Worm (Caenorhabditis elegans) whole organism, mixed stage, embryonic: ENCODE measurements around the gene dlc-1.

ENCODE experiments used
- bed-3 ChIP-seq: fragments of 200-800 bp; sonication (Bioruptor generic); optimal IDR thresholded peaks from 3 replicates; lab custom pipeline; 2018; ENCODE audit warnings: mild to moderate bottlenecking, missing genetic modification characterization, moderate library complexity, missing compliant biosample characterization
- blmp-1 ChIP-seq: fragments of 150-350 bp; optimal IDR thresholded peaks from 2 replicates; lab custom pipeline; 2014; ENCODE audit warnings: missing biosample characterization, missing genetic modification characterization
- ceh-39 ChIP-seq: fragments of 150-350 bp; optimal IDR thresholded peaks from 2 replicates; lab custom pipeline; 2014; ENCODE audit warnings: missing biosample characterization, missing genetic modification characterization
- ceh-43 ChIP-seq: fragments of 200-800 bp; sonication (Bioruptor generic); optimal IDR thresholded peaks from 2 replicates; lab custom pipeline; 2018; ENCODE audit warnings: mild to moderate bottlenecking, missing genetic modification characterization, moderate library complexity, missing compliant biosample characterization
- ceh-83 ChIP-seq: fragments of 200-800 bp; sonication (Bioruptor generic); optimal IDR thresholded peaks from 2 replicates; lab custom pipeline; 2018; ENCODE audit warnings: mild to moderate bottlenecking, missing genetic modification characterization, missing compliant biosample characterization
- ces-1 ChIP-seq: fragments of 150-350 bp; optimal IDR thresholded peaks from 2 replicates; lab custom pipeline; 2014; ENCODE audit warnings: missing biosample characterization, missing genetic modification reagents, missing genetic modification characterization
- drap-1 ChIP-seq: fragments of 200-800 bp; sonication (Bioruptor generic); optimal IDR thresholded peaks from 3 replicates; lab custom pipeline; 2018; ENCODE audit warnings: mild to moderate bottlenecking, missing genetic modification characterization, missing compliant biosample characterization
- elt-1 ChIP-seq: sonication (generic microtip); optimal IDR thresholded peaks from 2 replicates; lab custom pipeline; 2017; ENCODE audit warnings: missing genetic modification characterization, mild to moderate bottlenecking, missing compliant biosample characterization, antibody characterized with exemption, moderate library complexity, borderline replicate concordance; ENCODE audit not compliant: insufficient read depth
- elt-3 ChIP-seq: fragments of 150-350 bp; optimal IDR thresholded peaks from 2 replicates; lab custom pipeline; 2014; ENCODE audit warnings: missing biosample characterization, missing genetic modification characterization
- ham-2 ChIP-seq: fragments of 200-800 bp; sonication (Bioruptor generic); optimal IDR thresholded peaks from 2 replicates; lab custom pipeline; 2018; ENCODE audit warnings: mild to moderate bottlenecking, missing genetic modification characterization, missing compliant biosample characterization
- lin-13 ChIP-seq: fragments of 150-350 bp; optimal IDR thresholded peaks from 2 replicates; lab custom pipeline; 2014; ENCODE audit warnings: missing biosample characterization, missing genetic modification characterization
- lin-32 ChIP-seq: fragments of 200-800 bp; sonication (Bioruptor generic); optimal IDR thresholded peaks from 2 replicates; lab custom pipeline; 2018; ENCODE audit warnings: mild to moderate bottlenecking, missing genetic modification characterization, missing compliant biosample characterization
- lsy-2 ChIP-seq: fragments of 150-350 bp; optimal IDR thresholded peaks from 2 replicates; lab custom pipeline; 2014; ENCODE audit warnings: missing biosample characterization, missing genetic modification characterization
- mab-5 ChIP-seq: fragments of 150-350 bp; optimal IDR thresholded peaks from 2 replicates; lab custom pipeline; 2014; ENCODE audit warnings: missing biosample characterization, missing genetic modification characterization
- mep-1 ChIP-seq: fragments of 150-350 bp; optimal IDR thresholded peaks from 2 replicates; lab custom pipeline; 2017; ENCODE audit warnings: missing biosample characterization, missing genetic modification reagents, missing genetic modification characterization, inconsistent platforms
- mls-2 ChIP-seq: sonication (generic microtip); optimal IDR thresholded peaks from 2 replicates; lab custom pipeline; 2016; ENCODE audit warnings: mild to moderate bottlenecking, missing genetic modification characterization, moderate library complexity, missing compliant biosample characterization
- nhr-12 ChIP-seq: fragments of 150-350 bp; optimal IDR thresholded peaks from 2 replicates; lab custom pipeline; 2014; ENCODE audit warnings: missing biosample characterization, missing genetic modification characterization
- nhr-2 ChIP-seq: fragments of 150-350 bp; optimal IDR thresholded peaks from 2 replicates; lab custom pipeline; 2014; ENCODE audit warnings: missing biosample characterization, missing genetic modification characterization
- nhr-237 ChIP-seq: fragments of 150-350 bp; optimal IDR thresholded peaks from 2 replicates; lab custom pipeline; 2014; ENCODE audit warnings: missing biosample characterization, missing genetic modification characterization
- nhr-28 ChIP-seq: fragments of 150-350 bp; optimal IDR thresholded peaks from 2 replicates; lab custom pipeline; 2014; ENCODE audit warnings: missing biosample characterization, missing genetic modification characterization
- nhr-76 ChIP-seq: sonication (generic microtip); optimal IDR thresholded peaks from 2 replicates; lab custom pipeline; 2017; ENCODE audit warnings: missing biosample characterization, missing genetic modification characterization
- pha-4 ChIP-seq: fragments of 150-350 bp; optimal IDR thresholded peaks from 2 replicates; lab custom pipeline; 2018; ENCODE audit warnings: missing biosample characterization, missing genetic modification reagents, missing genetic modification characterization
- sem-2 ChIP-seq: fragments of 200-800 bp; sonication (Bioruptor generic); optimal IDR thresholded peaks from 2 replicates; lab custom pipeline; 2018; ENCODE audit warnings: mild to moderate bottlenecking, missing genetic modification characterization, missing compliant biosample characterization
- snpc-4 ChIP-seq: fragments of 150-350 bp; optimal IDR thresholded peaks from 2 replicates; lab custom pipeline; 2014; ENCODE audit warnings: missing biosample characterization, missing genetic modification characterization
- sptf-1 ChIP-seq: sonication (generic microtip); optimal IDR thresholded peaks from 2 replicates; lab custom pipeline; 2017; ENCODE audit warnings: mild to moderate bottlenecking, missing genetic modification characterization, moderate library complexity, missing compliant biosample characterization
- tbx-8 ChIP-seq: fragments of 200-800 bp; sonication (Bioruptor generic); optimal IDR thresholded peaks from 2 replicates; lab custom pipeline; 2018; ENCODE audit warnings: mild to moderate bottlenecking, missing genetic modification characterization, moderate library complexity, missing compliant biosample characterization
- unc-120 ChIP-seq: sonication (generic microtip); optimal IDR thresholded peaks from 2 replicates; lab custom pipeline; 2017; ENCODE audit warnings: missing genetic modification characterization, missing compliant biosample characterization; ENCODE audit not compliant: poor library complexity, severe bottlenecking
- unc-39 ChIP-seq: fragments of 150-350 bp; optimal IDR thresholded peaks from 2 replicates; lab custom pipeline; 2014; ENCODE audit warnings: missing biosample characterization, missing genetic modification characterization
- unc-62 ChIP-seq: fragments of 150-350 bp; optimal IDR thresholded peaks from 2 replicates; lab custom pipeline; 2014; ENCODE audit warnings: missing biosample characterization, missing genetic modification reagents, missing genetic modification characterization
- zip-8 ChIP-seq: fragments of 150-350 bp; optimal IDR thresholded peaks from 2 replicates; lab custom pipeline; 2014; ENCODE audit warnings: missing biosample characterization, missing genetic modification characterization
- ztf-11 ChIP-seq: fragments of 150-350 bp; optimal IDR thresholded peaks from 2 replicates; lab custom pipeline; 2014; ENCODE audit warnings: missing biosample characterization, missing genetic modification characterization

Gene dlc-1

DNA sequence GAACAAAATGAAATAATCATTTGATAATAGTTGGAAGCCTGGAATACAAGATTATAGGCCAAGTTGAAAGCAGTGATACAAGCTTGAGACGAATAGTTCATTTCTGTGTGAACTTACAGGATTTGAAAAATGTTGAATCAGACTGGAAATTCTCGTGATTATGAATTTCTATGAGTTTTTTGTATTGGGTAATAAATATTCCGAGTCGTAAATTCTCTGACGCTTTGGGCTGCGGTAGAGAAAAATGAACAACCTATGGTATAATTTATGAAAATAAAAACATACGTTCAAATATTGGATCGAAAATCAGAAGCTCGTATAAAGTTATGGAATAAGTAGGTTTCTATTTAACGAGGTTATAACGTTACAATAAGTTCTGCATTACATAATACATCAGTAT, 29.2 kb upstream of the dlc-1 start, which contains the start of gene srb-11:
Gene srb-11 (minus strand): TSS at position 101 of the 400 bp plus-strand sequence.
- no peak for TF ChIP-seq unc-39 (tag; lab: Kevin White, UChicago)
- TF ChIP-seq pha-4 (tag; lab: Kevin White, UChicago), result no peak
- TF ChIP-seq nhr-28 (tag; lab: Kevin White, UChicago), result no peak
- no peak for TF ChIP-seq nhr-12 (tag; lab: Kevin White, UChicago)
- TF ChIP-seq sptf-1 (tag; lab: Kevin White, UChicago), result no peak
- no peak for TF ChIP-seq snpc-4 (tag; lab: Kevin White, UChicago)
- TF ChIP-seq ztf-11 (tag; lab: Kevin White, UChicago), result no peak
- no peak for TF ChIP-seq ham-2 (GFP tag; lab: Kevin White, UChicago)
- no peak for TF ChIP-seq mab-5
- no peak for TF ChIP-seq elt-3 (tag; lab: Kevin White, UChicago)

- TF ChIP-seq zip-8 (tag; lab: Kevin White, UChicago) (no peak), ceh-39 (tag; lab: Kevin White, UChicago) (no peak), drap-1 (GFP tag; lab: Kevin White, UChicago) (no peak), tbx-8 (no peak), mab-5 (no peak), bed-3 (no peak), sptf-1 (tag; lab: Kevin White, UChicago) (no peak), mls-2 (tag; lab: Kevin White, UChicago) (no peak), nhr-12 (tag; lab: Kevin White, UChicago) (no peak), unc-120 (no peak), ztf-11 (tag; lab: Kevin White, UChicago) (no peak), nhr-28 (tag; lab: Kevin White, UChicago) (no peak), lin-13 (tag; lab: Kevin White, UChicago) (no peak), ham-2 (GFP tag; lab: Kevin White, UChicago) (no peak), lsy-2 (no peak), blmp-1 (tag; lab: Kevin White, UChicago) (no peak), nhr-237 (tag; lab: Kevin White, UChicago) (no peak), elt-1 (tag; lab: Kevin White, UChicago) (no peak)
- TF ChIP-seq, all 35 proteins: peak for 0
These were observed 27.4 kb upstream of the dlc-1 start for ce11 chrIII:6490989-6491388.

DNA sequence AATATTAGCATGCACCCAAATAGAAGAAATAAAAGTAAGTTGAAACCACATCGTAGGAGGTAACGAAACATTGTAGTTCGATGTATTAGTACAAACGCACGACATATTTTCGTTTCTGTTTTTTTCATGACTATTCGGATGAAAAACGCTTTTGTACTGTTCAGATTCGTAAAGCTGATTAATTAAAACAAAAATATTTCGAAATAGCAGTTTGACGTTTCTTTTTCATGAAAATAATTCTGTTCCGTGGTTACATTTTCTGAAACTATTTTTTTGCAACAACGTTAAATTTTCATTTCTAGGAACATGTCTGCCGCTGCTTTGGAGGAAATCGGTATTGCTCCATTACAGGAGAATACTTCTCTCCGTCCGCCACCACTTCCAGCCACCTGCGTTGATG, 25.9 kb upstream of the dlc-1 start, which contains the start of gene rpt-3:
Gene rpt-3 (plus strand): TSS at position 301 of the 400 bp plus-strand sequence.
- TF ChIP-seq blmp-1 (tag; lab: Kevin White, UChicago) (no peak), ceh-43 (GFP tag; lab: Kevin White, UChicago) (no peak), ztf-11 (tag; lab: Kevin White, UChicago) (no peak), mls-2 (tag; lab: Kevin White, UChicago) (no peak), unc-120 (no peak), sem-2 (GFP tag; lab: Kevin White, UChicago) (no peak), nhr-2 (no peak), unc-39 (tag; lab: Kevin White, UChicago) (no peak), nhr-76 (tag; lab: Kevin White, UChicago) (no peak), unc-62 (GFP tag; lab: Kevin White, UChicago) (no peak), lin-32 (no peak), nhr-12 (tag; lab: Kevin White, UChicago) (no peak)
- TF ChIP-seq, all 35 proteins: peak for 0

DNA sequence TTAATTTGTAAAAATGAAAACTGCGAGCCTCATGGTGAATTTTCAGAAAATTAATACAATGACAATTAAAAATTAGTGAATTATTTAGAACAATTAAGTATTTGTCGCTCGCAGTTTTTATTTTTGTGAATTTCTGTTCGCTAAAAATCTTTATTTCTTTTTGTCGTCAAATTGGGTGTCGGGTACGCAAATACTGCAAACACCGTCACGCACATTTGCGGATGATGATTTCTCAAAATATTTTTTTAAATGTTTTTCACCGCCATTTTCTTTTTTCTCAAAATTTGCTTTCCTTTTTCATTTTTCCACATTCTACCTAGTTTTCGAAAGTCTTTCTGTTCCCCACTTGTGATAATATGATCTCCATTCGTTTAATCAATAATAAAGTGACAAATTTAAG, 25.3 kb upstream of the dlc-1 start:
- peak; percentile 39 for TF ChIP-seq mep-1
- TF ChIP-seq ces-1, result peak; percentile 37
- no peak for TF ChIP-seq sptf-1 (tag; lab: Kevin White, UChicago)
- TF ChIP-seq ceh-43 (GFP tag; lab: Kevin White, UChicago), result peak; percentile 62
- no peak for TF ChIP-seq ceh-83 (GFP tag; lab: Kevin White, UChicago)
- peak; percentile 2 for TF ChIP-seq nhr-237 (tag; lab: Kevin White, UChicago)
- peak; percentile 30 for TF ChIP-seq lsy-2
- TF ChIP-seq, all 35 proteins: peak for 5

ce11 chrIII:6482918-6483317, 19.3 kb upstream of the dlc-1 start, which contains the start of gene chtb-2:
TSS of gene chtb-2 (plus strand) at chrIII:6483218.
- TF ChIP-seq lsy-2 (no peak), nhr-76 (tag; lab: Kevin White, UChicago) (no peak), ceh-39 (tag; lab: Kevin White, UChicago) (no peak), snpc-4 (tag; lab: Kevin White, UChicago) (no peak), nhr-12 (tag; lab: Kevin White, UChicago) (no peak), ceh-43 (GFP tag; lab: Kevin White, UChicago) (no peak), ceh-83 (GFP tag; lab: Kevin White, UChicago) (no peak), tbx-8 (no peak)
